Worm (Caenorhabditis elegans): ENCODE results near the gene ulp-2.

ulp-2 gene

DNA sequence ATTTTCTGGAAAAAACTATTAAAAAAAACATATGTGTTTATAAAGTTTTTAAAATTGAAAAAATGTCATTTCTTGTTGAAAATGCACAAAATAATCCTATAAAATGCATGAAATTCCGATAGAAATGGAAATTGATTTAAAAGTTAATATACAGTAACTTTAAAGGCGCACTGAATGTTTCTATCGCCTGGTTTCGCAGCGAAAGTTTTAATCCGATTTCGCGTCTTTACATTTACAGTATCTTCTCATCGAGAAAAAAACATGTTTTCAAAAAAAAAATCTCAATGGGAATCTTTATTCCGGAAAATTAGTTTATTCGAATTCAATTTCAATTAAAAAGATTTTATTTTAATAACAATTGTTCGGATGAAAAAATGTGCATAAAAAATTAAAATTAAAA is 45.5 kb downstream of the ulp-2 start, which contains the start of gene R05F9.11:
Gene R05F9.11, minus strand, starts transcription at position 5 of the 400 bp plus-strand sequence.
- TF ChIP-seq nhr-21 (tag; optimal IDR thresholded peaks at IDR 0.05) (no peak), nhr-129 (tag; optimal IDR thresholded peaks at IDR 0.05) (no peak), ZK546.5 (tag; optimal IDR thresholded peaks at IDR 0.05) (no peak), mab-5 (tag; optimal IDR thresholded peaks at IDR 0.05) (no peak), blmp-1 (tag; optimal IDR thresholded peaks at IDR 0.05; ENCODE audit: insufficient read depth) (no peak), ama-1 (optimal IDR thresholded peaks at IDR 0.05) (no peak), aly-2 (tag; optimal IDR thresholded peaks at IDR 0.05) (no peak), sma-9 (GFP tag; optimal IDR thresholded peaks at IDR 0.05) (no peak), sma-9 (tag; optimal IDR thresholded peaks at IDR 0.05) (no peak), ztf-1 (GFP tag; conservative IDR thresholded peaks at IDR 0.05) (no peak), nhr-77 (tag; optimal IDR thresholded peaks at IDR 0.05) (no peak), ceh-16 (tag; optimal IDR thresholded peaks at IDR 0.05) (no peak), lin-11 (tag; optimal IDR thresholded peaks at IDR 0.05) (no peak), unc-39 (tag; optimal IDR thresholded peaks at IDR 0.05) (no peak), nhr-6 (tag; optimal IDR thresholded peaks at IDR 0.05) (no peak), crh-2 (tag; optimal IDR thresholded peaks at IDR 0.05) (no peak), snpc-4 (tag; optimal IDR thresholded peaks at IDR 0.05) (no peak), gmeb-1 (tag; optimal IDR thresholded peaks at IDR 0.05) (no peak), lsy-2 (tag; optimal IDR thresholded peaks at IDR 0.05) (no peak), sma-3 (GFP tag; optimal IDR thresholded peaks at IDR 0.05) (no peak)

DNA sequence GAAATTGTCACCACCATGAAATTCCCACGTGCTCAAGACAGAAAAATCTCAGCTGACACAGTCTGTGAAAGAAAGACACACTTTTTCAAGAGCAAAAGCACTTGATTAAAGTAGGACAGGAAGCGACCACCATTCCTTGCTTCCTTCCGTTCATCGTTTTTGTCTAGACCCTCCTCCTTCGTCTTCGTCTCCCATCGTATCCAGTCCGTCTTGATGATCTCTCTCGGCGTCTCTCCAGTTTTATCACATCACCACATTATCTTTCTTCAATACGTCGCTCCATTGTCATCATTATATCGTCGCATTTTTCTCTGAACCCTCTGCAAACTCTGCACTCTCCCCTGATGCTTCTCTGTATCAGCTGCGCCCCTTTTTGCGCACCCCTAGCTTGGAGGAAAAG is 51.5 kb downstream of the ulp-2 start:
- TF ChIP-seq Y55F3AM.14 (GFP tag; optimal IDR thresholded peaks at IDR 0.05): peak; percentile 18
- TF ChIP-seq nhr-129 (tag; optimal IDR thresholded peaks at IDR 0.05): peak; percentile 43
- no peak for TF ChIP-seq nhr-12 (tag; optimal IDR thresholded peaks at IDR 0.05)
- no peak for TF ChIP-seq elt-1 (tag; optimal IDR thresholded peaks at IDR 0.05)
- no peak for TF ChIP-seq dmd-4 (tag; optimal IDR thresholded peaks at IDR 0.05)
- no peak for TF ChIP-seq mab-5 (tag; optimal IDR thresholded peaks at IDR 0.05)
- TF ChIP-seq nhr-6 (tag; optimal IDR thresholded peaks at IDR 0.05): no peak
- TF ChIP-seq nhr-23 (tag; optimal IDR thresholded peaks at IDR 0.05): no peak
- peak; percentile 62 for TF ChIP-seq unc-55 (GFP tag; optimal IDR thresholded peaks at IDR 0.05)
- no peak for TF ChIP-seq snpc-4 (tag; optimal IDR thresholded peaks at IDR 0.05)
- no peak for TF ChIP-seq nhr-21 (tag; optimal IDR thresholded peaks at IDR 0.05)
- peak; percentile 10 for TF ChIP-seq fos-1 (tag; optimal IDR thresholded peaks at IDR 0.05)
- peak; percentile 22 for TF ChIP-seq zag-1 (tag; optimal IDR thresholded peaks at IDR 0.05)
- TF ChIP-seq sma-9 (GFP tag; optimal IDR thresholded peaks at IDR 0.05): peak; percentile 25
- no peak for TF ChIP-seq sma-9 (tag; optimal IDR thresholded peaks at IDR 0.05)
- TF ChIP-seq lsy-2 (tag; optimal IDR thresholded peaks at IDR 0.05): peak in 1 of 2 experiments; percentile 25
- TF ChIP-seq ceh-16 (tag; optimal IDR thresholded peaks at IDR 0.05): no peak
- TF ChIP-seq ztf-4 (tag; optimal IDR thresholded peaks at IDR 0.05): peak; percentile 25
- no peak for TF ChIP-seq R02D3.7 (tag; optimal IDR thresholded peaks at IDR 0.05)
- peak; percentile 7 for TF ChIP-seq sma-3 (GFP tag; optimal IDR thresholded peaks at IDR 0.05)
- peak; percentile 40 for TF ChIP-seq C34F6.9 (tag; optimal IDR thresholded peaks at IDR 0.05)
- peak; percentile 28 for TF ChIP-seq F13H6.1 (tag; optimal IDR thresholded peaks at IDR 0.05)

DNA sequence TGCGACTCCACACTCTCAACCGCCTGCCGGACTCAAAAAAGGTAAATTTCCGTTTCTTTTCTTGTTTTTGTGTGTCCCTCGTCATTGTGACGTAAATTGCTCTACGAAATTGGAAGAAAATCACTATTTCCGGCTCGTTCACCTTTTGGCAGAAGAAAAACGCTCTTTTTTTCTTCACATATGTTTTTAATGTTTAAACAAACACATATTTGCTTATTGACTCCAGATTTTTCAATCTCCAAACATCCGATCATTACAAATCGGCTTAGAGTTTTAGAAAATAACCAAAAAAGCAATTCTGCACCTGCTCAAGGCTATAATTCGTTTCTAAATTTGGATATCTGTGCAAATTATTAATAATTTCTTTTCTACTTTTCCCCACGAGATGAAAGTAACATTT is 53.8 kb downstream of the ulp-2 start:
- no peak for TF ChIP-seq elt-1 (tag; optimal IDR thresholded peaks at IDR 0.05)
- no peak for TF ChIP-seq egl-27 (tag; optimal IDR thresholded peaks at IDR 0.05)
- no peak for TF ChIP-seq skn-1 (tag; optimal IDR thresholded peaks at IDR 0.05)
- no peak for TF ChIP-seq gmeb-1 (tag; optimal IDR thresholded peaks at IDR 0.05)
- TF ChIP-seq C34F6.9 (tag; optimal IDR thresholded peaks at IDR 0.05): no peak
- no peak for TF ChIP-seq mdl-1 (tag; optimal IDR thresholded peaks at IDR 0.05)
- no peak for TF ChIP-seq ztf-4 (tag; optimal IDR thresholded peaks at IDR 0.05)
- TF ChIP-seq zag-1 (tag; optimal IDR thresholded peaks at IDR 0.05): no peak
- TF ChIP-seq unc-62 (GFP tag; optimal IDR thresholded peaks at IDR 0.05): no peak
- TF ChIP-seq nhr-6 (tag; optimal IDR thresholded peaks at IDR 0.05): no peak
- TF ChIP-seq lin-11 (tag; optimal IDR thresholded peaks at IDR 0.05): no peak
- no peak for TF ChIP-seq snpc-4 (tag; optimal IDR thresholded peaks at IDR 0.05)
- TF ChIP-seq Y55F3AM.14 (GFP tag; optimal IDR thresholded peaks at IDR 0.05): no peak
- TF ChIP-seq sem-4 (tag; optimal IDR thresholded peaks at IDR 0.05): no peak
- no peak for TF ChIP-seq mbf-1 (tag; optimal IDR thresholded peaks at IDR 0.05)
- no peak for TF ChIP-seq nhr-129 (tag; optimal IDR thresholded peaks at IDR 0.05)

All from whole organism, L2 larva.